Fruit fly (Drosophila melanogaster): ENCODE measurements around the gene Prosbeta3.

The Prosbeta3 gene

DNA sequence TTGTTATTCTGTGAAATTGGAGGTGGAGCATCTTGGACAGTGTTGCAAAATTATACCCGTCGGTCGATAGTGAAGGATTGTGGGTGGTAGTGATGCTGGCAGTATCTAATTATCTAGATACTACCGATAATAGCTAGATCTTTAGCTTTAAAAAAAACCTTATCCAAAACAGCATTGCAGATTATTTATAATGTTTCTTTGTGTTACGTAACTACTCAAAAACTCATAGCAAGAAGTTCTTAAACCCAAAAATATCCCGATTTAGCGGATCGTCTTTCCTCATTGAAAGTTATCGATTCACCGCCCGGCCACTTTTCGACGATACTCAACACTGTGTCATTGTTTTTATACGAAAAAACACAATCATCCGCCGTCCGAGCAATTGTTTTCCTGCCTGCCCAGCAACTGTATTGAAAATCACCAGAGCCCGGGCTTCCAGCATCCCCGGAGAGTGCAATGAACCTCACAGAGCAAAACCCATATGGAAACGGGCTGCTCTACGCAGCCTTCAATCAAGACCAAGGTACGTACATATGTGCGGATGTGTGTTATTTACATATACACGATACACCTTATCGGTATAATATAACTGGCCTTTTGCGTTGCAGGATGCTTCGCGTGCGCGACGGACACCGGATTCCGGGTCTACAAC is 13.0 kb downstream of the Prosbeta3 start, which contains the start of gene CG11975 (continued):
- peak; percentile 80 for TF ChIP-seq CG16863 (GFP tag; optimal IDR thresholded peaks at IDR 0.05)
- peak; percentile 54; the same call in 1 of the 2 replicates for TF ChIP-seq Ada2b (GFP tag; IDR thresholded peaks at IDR 0.05)
- TF ChIP-seq CG11085 (GFP tag; IDR thresholded peaks at IDR 0.05): peak; percentile 47; the same call in 1 of the 2 replicates
- peak; percentile 34; the same call in 1 of the 2 replicates for TF ChIP-seq H2.0 (GFP tag; IDR thresholded peaks at IDR 0.05)
- TF ChIP-seq CG31388 (GFP tag; optimal IDR thresholded peaks at IDR 0.05): peak; percentile 14
- 0 out of 2 replicates have a peak, but pooled peaks have one; percentile 27 for TF ChIP-seq Nf-YA (GFP tag; IDR thresholded peaks at IDR 0.05)
- peak; percentile 81 for TF ChIP-seq CG14710 (tag; optimal IDR thresholded peaks at IDR 0.05)
- TF ChIP-seq al (GFP tag; IDR thresholded peaks at IDR 0.05): peak; percentile 73
- TF ChIP-seq onecut (GFP tag; IDR thresholded peaks at IDR 0.05): peak; percentile 85
- TF ChIP-seq CG13624 (GFP tag; optimal IDR thresholded peaks at IDR 0.05): peak; percentile 93
- TF ChIP-seq vvl (GFP tag; IDR thresholded peaks at IDR 0.05): peak; percentile 61
- peak; percentile 48; the same call in 1 of the 2 replicates for TF ChIP-seq sens-2 (GFP tag; IDR thresholded peaks at IDR 0.05)
- TF ChIP-seq ash1 (GFP tag; optimal IDR thresholded peaks at IDR 0.05): no peak
- peak; percentile 54 for TF ChIP-seq CG6272 (GFP tag; IDR thresholded peaks at IDR 0.05)
- peak; percentile 73 for TF ChIP-seq CG1602 (GFP tag; optimal IDR thresholded peaks at IDR 0.05)
- TF ChIP-seq Dref (GFP tag; IDR thresholded peaks at IDR 0.05): peak; percentile 67
- TF ChIP-seq Oli (tag; optimal IDR thresholded peaks at IDR 0.05): no peak
- TF ChIP-seq chinmo (GFP tag; IDR thresholded peaks at IDR 0.05; ENCODE audit: partially characterized antibody): no peak
- 0 out of 3 replicates have a peak, but pooled peaks have one; percentile 37 for TF ChIP-seq CG2889 (GFP tag; IDR thresholded peaks at IDR 0.05)
- TF ChIP-seq btn (GFP tag; optimal IDR thresholded peaks at IDR 0.05): peak; percentile 61
- TF ChIP-seq schlank (tag; optimal IDR thresholded peaks at IDR 0.05): peak; percentile 37
- no peak for TF ChIP-seq sr (GFP tag; IDR thresholded peaks at IDR 0.05)
- TF ChIP-seq kni (GFP tag; optimal IDR thresholded peaks at IDR 0.05): peak; percentile 48
- 0 out of 2 replicates have a peak, but pooled peaks have one; percentile 44 for TF ChIP-seq Awh (GFP tag; IDR thresholded peaks at IDR 0.05)
- peak; percentile 48 for TF ChIP-seq CG1233 (GFP tag; optimal IDR thresholded peaks at IDR 0.05)
- TF ChIP-seq CG13424 (tag; optimal IDR thresholded peaks at IDR 0.05): peak; percentile 69
- TF ChIP-seq Spps (tag; optimal IDR thresholded peaks at IDR 0.05): peak; percentile 4
- peak; percentile 70 for TF ChIP-seq lbe (GFP tag; optimal IDR thresholded peaks at IDR 0.05)
- TF ChIP-seq CG15514 (GFP tag; optimal IDR thresholded peaks at IDR 0.05): peak; percentile 77
- TF ChIP-seq CG8290 (GFP tag; optimal IDR thresholded peaks at IDR 0.05): peak; percentile 84
- peak in 1 of 2 experiments; percentile 2 for TF ChIP-seq CG8290 (tag; optimal IDR thresholded peaks at IDR 0.05)
- TF ChIP-seq Adf1 (GFP tag; IDR thresholded peaks at IDR 0.05): 0 out of 2 replicates have a peak, but pooled peaks have one; percentile 12
- TF ChIP-seq CG18599 (GFP tag; optimal IDR thresholded peaks at IDR 0.05): peak; percentile 80
- peak; percentile 92 for TF ChIP-seq CG2120 (GFP tag; optimal IDR thresholded peaks at IDR 0.05)
- peak; percentile 58 for TF ChIP-seq zfh1 (GFP tag; IDR thresholded peaks at IDR 0.05)
- TF ChIP-seq prd (optimal IDR thresholded peaks at IDR 0.05): no peak
- peak; percentile 55 for TF ChIP-seq prd (GFP tag; IDR thresholded peaks at IDR 0.05)
- peak; percentile 63 for TF ChIP-seq CG33213 (GFP tag; optimal IDR thresholded peaks at IDR 0.05)
- peak; percentile 44 for TF ChIP-seq CG7987 (GFP tag; optimal IDR thresholded peaks at IDR 0.05)
- peak; percentile 63 for TF ChIP-seq CG30020 (tag; optimal IDR thresholded peaks at IDR 0.05)
- TF ChIP-seq Asciz (GFP tag; optimal IDR thresholded peaks at IDR 0.05): no peak
- TF ChIP-seq MTF-1 (GFP tag; optimal IDR thresholded peaks at IDR 0.05; ENCODE audit: borderline replicate concordance): peak; percentile 15
- no peak for TF ChIP-seq dati (GFP tag; IDR thresholded peaks at IDR 0.05)
- TF ChIP-seq Scr (GFP tag; IDR thresholded peaks at IDR 0.05; ENCODE audit: partially characterized antibody): peak; percentile 79
- TF ChIP-seq ind (GFP tag; optimal IDR thresholded peaks at IDR 0.05): peak; percentile 82
- peak; percentile 97 for TF ChIP-seq Med (GFP tag)
- peak; percentile 84 for TF ChIP-seq CG13287 (GFP tag; IDR thresholded peaks at IDR 0.05; ENCODE audit: partially characterized antibody)
- no peak for TF ChIP-seq CG7745 (tag; optimal IDR thresholded peaks at IDR 0.05)
- peak; percentile 76 for TF ChIP-seq CG3281 (GFP tag; optimal IDR thresholded peaks at IDR 0.05)
- peak; percentile 70; the same call in 1 of the 2 replicates for TF ChIP-seq Xrp1 (GFP tag; IDR thresholded peaks at IDR 0.05)

Measured in whole organism, embryonic.